Worm (Caenorhabditis elegans) whole organism, L3 larva: ENCODE results near the gene chil-3.

Experiments used
- ama-1 ChIP-seq: fragments of 150-350 bp; optimal IDR thresholded peaks from 2 replicates; lab custom pipeline; 2018
- elt-2 ChIP-seq: sonication (generic microtip); optimal IDR thresholded peaks from 2 replicates; lab custom pipeline; 2016; ENCODE audit warnings: missing genetic modification reagents, mild to moderate bottlenecking, missing genetic modification characterization, missing compliant biosample characterization
- elt-3 ChIP-seq, 3 experiments: fragments of 150-350 bp in 1 of 3; sonication (generic microtip) in 2 of 3; optimal IDR thresholded peaks; 2 replicates in 2 of 3; 4 replicates in 1 of 3; lab custom pipeline; 2014 to 2017; ENCODE audit warnings: missing biosample characterization in 3 of 3, missing genetic modification characterization in 3 of 3
- fkh-10 ChIP-seq: sonication (generic microtip); optimal IDR thresholded peaks from 2 replicates; lab custom pipeline; 2017; ENCODE audit warnings: missing biosample characterization, missing genetic modification reagents, missing genetic modification characterization
- nhr-237 ChIP-seq: fragments of 150-350 bp; optimal IDR thresholded peaks from 2 replicates; lab custom pipeline; 2014; ENCODE audit warnings: missing biosample characterization, missing genetic modification characterization
- unc-62 ChIP-seq: fragments of 150-350 bp; sonication (generic microtip); optimal IDR thresholded peaks from 4 replicates; lab custom pipeline; 2014; ENCODE audit warnings: missing biosample characterization, missing genetic modification reagents, missing genetic modification characterization

ce11 chrII:9861394-9861793 lies at the start of gene chil-3:
- TF ChIP-seq elt-3 (tag; optimal IDR thresholded peaks at IDR 0.05; lab: Kevin White, UChicago) = no peak
- TF ChIP-seq fkh-10 (GFP tag; lab: Kevin White, UChicago) = no peak
- TF ChIP-seq nhr-237 (tag; lab: Kevin White, UChicago) = no peak
- no peak for TF ChIP-seq elt-2 (tag; lab: Kevin White, UChicago)
- TF ChIP-seq ama-1 (lab: Kevin White, UChicago) = no peak
- TF ChIP-seq unc-62 = no peak
